Worm (Caenorhabditis elegans) whole organism, early embryonic: ENCODE results near the gene pck-3.

Experiments
- ama-1 ChIP-seq: fragments of 150-350 bp; optimal IDR thresholded peaks from 2 replicates; lab custom pipeline; 2014
- ets-7 ChIP-seq: sonication (generic microtip); optimal IDR thresholded peaks from 2 replicates; lab custom pipeline; 2016; ENCODE audit warnings: missing genotype, missing genetic modification characterization, missing compliant biosample characterization
- flt-1 ChIP-seq: fragments of 200-800 bp; sonication (Bioruptor generic); IDR thresholded peaks from 2 replicates; pipeline ENCODE4 v1.3.6; 2022; ENCODE audit warnings: missing genetic modification characterization, missing compliant biosample characterization
- tra-4 ChIP-seq: sonication (generic microtip); optimal IDR thresholded peaks from 2 replicates; lab custom pipeline; 2017; ENCODE audit warnings: missing genetic modification characterization, missing compliant biosample characterization

ce11 chrIV:5917026-5917425 is 20.6 kb downstream of the pck-3 start, which contains the start of gene dhhc-13:
- TF ChIP-seq flt-1 (GFP tag; lab: Robert Waterston, UW), result no peak
- TF ChIP-seq ets-7 (tag; lab: Kevin White, UChicago), result no peak
- TF ChIP-seq ama-1, result no peak
- TF ChIP-seq tra-4, result no peak
